Worm (Caenorhabditis elegans): ENCODE results near the gene F47B10.8.

The F47B10.8 gene

ce11 chrX:10909661-10910060 is 955 bp downstream of the F47B10.8 start:
- TF ChIP-seq snpc-4 (GFP tag; optimal IDR thresholded peaks at IDR 0.05) (no peak), snpc-4 (tag; optimal IDR thresholded peaks at IDR 0.05) (no peak), lag-1 (GFP tag; IDR thresholded peaks at IDR 0.05) (no peak), F10E7.11 (tag; optimal IDR thresholded peaks at IDR 0.05) (no peak), pbrm-1 (GFP tag; IDR thresholded peaks at IDR 0.05) (no peak), athp-1 (tag; optimal IDR thresholded peaks at IDR 0.05) (no peak), ztf-22 (GFP tag; optimal IDR thresholded peaks at IDR 0.05) (no peak), rpc-1 (optimal IDR thresholded peaks at IDR 0.05) (no peak), rpc-1 (tag; optimal IDR thresholded peaks at IDR 0.05) (no peak), C06A6.2 (GFP tag; conservative IDR thresholded peaks at IDR 0.05) (no peak), F39B2.1 (GFP tag; IDR thresholded peaks at IDR 0.05) (no peak), F57A8.1 (GFP tag; optimal IDR thresholded peaks at IDR 0.05) (no peak)

ce11 chrX:10907418-10907817 is 3.2 kb downstream of the F47B10.8 start:
- TF ChIP-seq madf-6 (GFP tag; IDR thresholded peaks at IDR 0.05) (no peak), T26A5.8 (tag; optimal IDR thresholded peaks at IDR 0.05) (no peak), snpc-3.4 (tag; optimal IDR thresholded peaks at IDR 0.05) (no peak)

- TF ChIP-seq let-526 (GFP tag; IDR thresholded peaks at IDR 0.05) (no peak), tbp1 (GFP tag; optimal IDR thresholded peaks at IDR 0.05) (no peak), ztf-26 (tag; optimal IDR thresholded peaks at IDR 0.05) (peak; percentile 10), nhr-80 (tag; optimal IDR thresholded peaks at IDR 0.05) (peak; percentile 5), ama-1 (optimal IDR thresholded peaks at IDR 0.05) (no peak), ama-1 (GFP tag; optimal IDR thresholded peaks at IDR 0.05) (no peak), ceh-58 (GFP tag; IDR thresholded peaks at IDR 0.05) (no peak), D2030.7 (GFP tag; IDR thresholded peaks at IDR 0.05) (no peak)
These were observed 7.2 kb downstream of the F47B10.8 start for ce11 chrX:10903416-10903815.

ce11 chrX:10902723-10903322 is 7.8 kb downstream of the F47B10.8 start, which contains the start of gene acbp-3:
Gene acbp-3, plus strand, starts transcription at chrX:10903272.
- TF ChIP-seq T07F8.4 (tag; optimal IDR thresholded peaks at IDR 0.05) (no peak), nfyb-1 (GFP tag; IDR thresholded peaks at IDR 0.05) (no peak), ceh-27 (GFP tag; optimal IDR thresholded peaks at IDR 0.05) (no peak), fkh-3 (tag; optimal IDR thresholded peaks at IDR 0.05) (no peak)

- TF ChIP-seq lin-40 (tag; optimal IDR thresholded peaks at IDR 0.05) (no peak), pha-4 (tag; optimal IDR thresholded peaks at IDR 0.05) (no peak), lin-35 (GFP tag; optimal IDR thresholded peaks at IDR 0.05) (no peak), ztf-18 (tag; optimal IDR thresholded peaks at IDR 0.05) (no peak), nhr-80 (tag; optimal IDR thresholded peaks at IDR 0.05) (peak; percentile 84), unc-62 (GFP tag; optimal IDR thresholded peaks at IDR 0.05) (no peak)
These were observed 8.8 kb downstream of the F47B10.8 start for ce11 chrX:10901766-10902165.

ce11 chrX:10900952-10901351 is 9.7 kb downstream of the F47B10.8 start:
- TF ChIP-seq F57A8.1 (GFP tag; optimal IDR thresholded peaks at IDR 0.05) = no peak
- no peak for TF ChIP-seq snpc-3.4 (tag; optimal IDR thresholded peaks at IDR 0.05)
- no peak for TF ChIP-seq ekl-4 (GFP tag; IDR thresholded peaks at IDR 0.05)
- TF ChIP-seq F22D6.2 (tag; optimal IDR thresholded peaks at IDR 0.05) = no peak
- no peak for TF ChIP-seq attf-6 (GFP tag; IDR thresholded peaks at IDR 0.05)
- TF ChIP-seq lir-1 (GFP tag; conservative IDR thresholded peaks at IDR 0.05) = no peak
- TF ChIP-seq attf-5 (GFP tag; optimal IDR thresholded peaks at IDR 0.05) = peak; percentile 53
- no peak for TF ChIP-seq B0035.1 (tag; optimal IDR thresholded peaks at IDR 0.05)
- TF ChIP-seq ccch-3 (GFP tag; optimal IDR thresholded peaks at IDR 0.05) = no peak
- peak; percentile 46 for TF ChIP-seq lin-40 (tag; optimal IDR thresholded peaks at IDR 0.05)
- no peak for TF ChIP-seq nhr-120 (GFP tag; IDR thresholded peaks at IDR 0.05)
- TF ChIP-seq nhr-80 (tag; optimal IDR thresholded peaks at IDR 0.05) = no peak
- no peak for TF ChIP-seq T26A5.8 (tag; optimal IDR thresholded peaks at IDR 0.05)
- no peak for TF ChIP-seq aptf-3 (GFP tag; IDR thresholded peaks at IDR 0.05)
- TF ChIP-seq gei-17 (GFP tag; optimal IDR thresholded peaks at IDR 0.05) = no peak
- TF ChIP-seq ceh-91 (GFP tag; IDR thresholded peaks at IDR 0.05) = no peak
- no peak for TF ChIP-seq let-526 (GFP tag; IDR thresholded peaks at IDR 0.05)

All from whole organism, young adult.